Worm (Caenorhabditis elegans): ENCODE measurements around the gene fbxa-73.

- TF ChIP-seq ama-1 (optimal IDR thresholded peaks at IDR 0.05) = no peak
- TF ChIP-seq nhr-129 (tag; optimal IDR thresholded peaks at IDR 0.05) = no peak
- no peak for TF ChIP-seq ztf-4 (tag; optimal IDR thresholded peaks at IDR 0.05)
- TF ChIP-seq lin-39 (tag; optimal IDR thresholded peaks at IDR 0.05) = no peak
- TF ChIP-seq lin-13 (GFP tag; optimal IDR thresholded peaks at IDR 0.05) = no peak
- TF ChIP-seq unc-62 (GFP tag; optimal IDR thresholded peaks at IDR 0.05) = no peak
- TF ChIP-seq mdl-1 (tag; optimal IDR thresholded peaks at IDR 0.05) = no peak
These were observed 18.8 kb downstream of the fbxa-73 start, which contains the start of gene fbxa-48 for ce11 chrIII:2272075-2272474.

Measured in whole organism, L2 larva.